Worm (Caenorhabditis elegans): ENCODE measurements around the gene Y71H2AM.25.

DNA sequence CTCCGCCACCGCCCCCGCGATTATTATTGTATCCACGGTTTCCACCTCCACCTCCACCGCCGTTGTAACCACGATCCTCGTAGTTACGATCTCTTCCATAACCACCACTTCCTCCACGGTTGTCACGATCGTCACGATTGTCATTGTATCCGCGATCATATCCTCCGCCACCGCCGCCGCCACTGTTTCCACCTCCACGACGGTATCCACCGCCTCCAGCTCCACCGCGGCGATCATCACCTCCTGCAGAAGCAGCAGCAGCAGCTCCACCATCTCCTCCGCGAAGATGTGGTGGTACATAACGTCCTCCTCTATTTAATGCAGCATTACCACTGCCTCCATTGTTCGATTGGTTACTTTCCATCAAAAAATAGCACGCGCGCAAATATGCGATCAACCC, 23.6 kb upstream of the Y71H2AM.25 start, which contains the start of gene laf-1:
- TF ChIP-seq nfyb-1 (GFP tag; IDR thresholded peaks at IDR 0.05) (no peak), snpc-4 (GFP tag; optimal IDR thresholded peaks at IDR 0.05) (no peak), snpc-4 (tag; optimal IDR thresholded peaks at IDR 0.05) (no peak), mel-28 (tag; optimal IDR thresholded peaks at IDR 0.05; ENCODE audit: borderline replicate concordance) (no peak)

All from whole organism, young adult.